Fruit fly (Drosophila melanogaster): ENCODE results near the gene yata.

The yata gene

DNA sequence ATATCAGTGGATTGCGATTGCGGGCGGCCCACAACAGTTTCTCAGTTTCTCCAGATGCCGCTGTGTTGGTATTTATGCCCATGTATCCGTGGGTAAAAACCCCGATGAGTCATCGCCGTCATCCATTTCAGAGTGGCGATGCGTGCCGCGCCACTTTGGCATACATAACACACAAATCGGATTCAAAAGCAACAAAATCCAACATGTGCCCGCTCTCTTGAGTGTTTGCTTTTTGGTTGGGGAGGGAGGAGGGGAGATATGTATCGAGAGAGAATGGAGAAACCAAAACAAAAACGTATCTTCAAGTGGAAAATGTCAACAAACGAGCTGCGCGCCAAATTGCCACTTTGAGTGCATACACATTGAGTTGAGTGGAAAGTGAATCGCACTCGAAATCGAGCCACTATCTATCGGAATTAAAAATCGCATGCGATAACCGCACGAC lies 22.6 kb downstream of the yata start (continued):
- TF ChIP-seq toy (GFP tag; IDR thresholded peaks at IDR 0.05) (no peak), Sox100B (GFP tag; optimal IDR thresholded peaks at IDR 0.05) (no peak), gem (tag; optimal IDR thresholded peaks at IDR 0.05) (no peak), Bdp1 (GFP tag; optimal IDR thresholded peaks at IDR 0.05) (no peak), CG10431 (GFP tag; optimal IDR thresholded peaks at IDR 0.05) (peak; percentile 61), tin (GFP tag; optimal IDR thresholded peaks at IDR 0.05) (no peak), lbe (GFP tag; optimal IDR thresholded peaks at IDR 0.05) (peak; percentile 15), unpg (GFP tag; optimal IDR thresholded peaks at IDR 0.05) (no peak), ash1 (GFP tag; optimal IDR thresholded peaks at IDR 0.05) (no peak), B-H2 (GFP tag; optimal IDR thresholded peaks at IDR 0.05) (peak; percentile 24), CG34422 (GFP tag; IDR thresholded peaks at IDR 0.05) (peak; percentile 26; the same call in 1 of the 3 replicates), p53 (GFP tag; optimal IDR thresholded peaks at IDR 0.05) (no peak), zfh1 (GFP tag; IDR thresholded peaks at IDR 0.05) (no peak), CG8388 (GFP tag; optimal IDR thresholded peaks at IDR 0.05) (no peak), CG32772 (GFP tag; IDR thresholded peaks at IDR 0.05) (no peak), nau (GFP tag; optimal IDR thresholded peaks at IDR 0.05) (no peak), C15 (GFP tag; IDR thresholded peaks at IDR 0.05) (no peak), Dip3 (GFP tag; optimal IDR thresholded peaks at IDR 0.05) (no peak), dmrt11E (tag; optimal IDR thresholded peaks at IDR 0.05) (no peak), MBD-R2 (GFP tag; IDR thresholded peaks at IDR 0.05) (no peak), CG10462 (GFP tag; optimal IDR thresholded peaks at IDR 0.05) (no peak), Nf-YA (GFP tag; IDR thresholded peaks at IDR 0.05) (no peak), klu (GFP tag; IDR thresholded peaks at IDR 0.05) (no peak), CG3847 (GFP tag; IDR thresholded peaks at IDR 0.05) (no peak), CG8765 (GFP tag; IDR thresholded peaks at IDR 0.05) (no peak), CG18599 (GFP tag; optimal IDR thresholded peaks at IDR 0.05) (no peak), Tbp (GFP tag; optimal IDR thresholded peaks at IDR 0.05) (no peak), CG10654 (GFP tag; optimal IDR thresholded peaks at IDR 0.05) (no peak), CG4730 (GFP tag; IDR thresholded peaks at IDR 0.05) (no peak), CG15696 (tag; optimal IDR thresholded peaks at IDR 0.05) (no peak), pros (GFP tag; optimal IDR thresholded peaks at IDR 0.05) (peak; percentile 63), Oaz (GFP tag; IDR thresholded peaks at IDR 0.05) (no peak), CG6683 (GFP tag; optimal IDR thresholded peaks at IDR 0.05) (no peak), ato (GFP tag; IDR thresholded peaks at IDR 0.05; ENCODE audit: partially characterized antibody) (no peak), gcm2 (GFP tag; optimal IDR thresholded peaks at IDR 0.05) (no peak), hb (GFP tag; IDR thresholded peaks at IDR 0.05; ENCODE audit: partially characterized antibody) (no peak), eyg (GFP tag; optimal IDR thresholded peaks at IDR 0.05) (no peak), B-H1 (GFP tag; IDR thresholded peaks at IDR 0.05) (no peak; the same call in 2 of the 3 replicates), CG15073 (GFP tag; optimal IDR thresholded peaks at IDR 0.05) (no peak), esg (GFP tag; conservative IDR thresholded peaks at IDR 0.05) (no peak), Gsc (GFP tag; IDR thresholded peaks at IDR 0.05) (no peak), yki (optimal IDR thresholded peaks at IDR 0.05) (no peak), Lhr (GFP tag; optimal IDR thresholded peaks at IDR 0.05) (no peak), grn (GFP tag; optimal IDR thresholded peaks at IDR 0.05) (peak; percentile 86), slou (GFP tag; optimal IDR thresholded peaks at IDR 0.05) (no peak), corto (GFP tag; optimal IDR thresholded peaks at IDR 0.05) (no peak), dmrt99B (tag; optimal IDR thresholded peaks at IDR 0.05) (no peak), kni (GFP tag; optimal IDR thresholded peaks at IDR 0.05) (peak; percentile 76), crol (GFP tag; IDR thresholded peaks at IDR 0.05) (peak; percentile 96), nerfin-2 (GFP tag; IDR thresholded peaks at IDR 0.05; ENCODE audit: partially characterized antibody) (no peak; the same call in 1 of the 2 replicates), Hey (tag; optimal IDR thresholded peaks at IDR 0.05) (peak; percentile 16), cas (GFP tag; IDR thresholded peaks at IDR 0.05) (no peak)

Data from whole organism, embryonic.